Fruit fly (Drosophila melanogaster) Kc167 (cell line): Measurements from ENCODE around the gene CG13599.

Source experiments
- Myc ChIP-seq: fragments of >200 bp; optimal IDR thresholded peaks from 2 replicates; lab custom pipeline; 2017; ENCODE audit warnings: missing external identifiers
- Sin3A ChIP-seq: fragments of >200 bp; optimal IDR thresholded peaks from 2 replicates; lab custom pipeline; 2018; ENCODE audit warnings: missing external identifiers
- h ChIP-seq: fragments of >200 bp; optimal IDR thresholded peaks from 3 replicates; lab custom pipeline; 2018; ENCODE audit warnings: missing external identifiers
- insv ChIP-seq: fragments of >200 bp; optimal IDR thresholded peaks from 3 replicates; lab custom pipeline; 2018; ENCODE audit warnings: missing external identifiers
- psq ChIP-seq: fragments of >200 bp; optimal IDR thresholded peaks from 2 replicates; lab custom pipeline; 2017; ENCODE audit warnings: missing external identifiers
- ttk ChIP-seq: sonication (Bioruptor generic); optimal IDR thresholded peaks from 2 replicates; lab custom pipeline; 2017; ENCODE audit warnings: missing external identifiers

CG13599 gene

dm6 chr3R:23960865-23961264, 29.4 kb downstream of the CG13599 start:
- TF ChIP-seq h (no peak), psq (lab: Kevin White, UChicago) (no peak), ttk (lab: Kevin White, UChicago) (no peak), Sin3A (no peak), insv (lab: Kevin White, UChicago) (no peak), Myc (lab: Kevin White, UChicago) (no peak)

dm6 chr3R:23962781-23963222, 31.4 kb downstream of the CG13599 start, which contains the start of gene CG31140:
CG31140 (plus strand) TSS chr3R:23963180.
- TF ChIP-seq Myc (lab: Kevin White, UChicago) (no peak), h (no peak), ttk (lab: Kevin White, UChicago) (no peak), insv (lab: Kevin White, UChicago) (no peak), Sin3A (no peak)

DNA sequence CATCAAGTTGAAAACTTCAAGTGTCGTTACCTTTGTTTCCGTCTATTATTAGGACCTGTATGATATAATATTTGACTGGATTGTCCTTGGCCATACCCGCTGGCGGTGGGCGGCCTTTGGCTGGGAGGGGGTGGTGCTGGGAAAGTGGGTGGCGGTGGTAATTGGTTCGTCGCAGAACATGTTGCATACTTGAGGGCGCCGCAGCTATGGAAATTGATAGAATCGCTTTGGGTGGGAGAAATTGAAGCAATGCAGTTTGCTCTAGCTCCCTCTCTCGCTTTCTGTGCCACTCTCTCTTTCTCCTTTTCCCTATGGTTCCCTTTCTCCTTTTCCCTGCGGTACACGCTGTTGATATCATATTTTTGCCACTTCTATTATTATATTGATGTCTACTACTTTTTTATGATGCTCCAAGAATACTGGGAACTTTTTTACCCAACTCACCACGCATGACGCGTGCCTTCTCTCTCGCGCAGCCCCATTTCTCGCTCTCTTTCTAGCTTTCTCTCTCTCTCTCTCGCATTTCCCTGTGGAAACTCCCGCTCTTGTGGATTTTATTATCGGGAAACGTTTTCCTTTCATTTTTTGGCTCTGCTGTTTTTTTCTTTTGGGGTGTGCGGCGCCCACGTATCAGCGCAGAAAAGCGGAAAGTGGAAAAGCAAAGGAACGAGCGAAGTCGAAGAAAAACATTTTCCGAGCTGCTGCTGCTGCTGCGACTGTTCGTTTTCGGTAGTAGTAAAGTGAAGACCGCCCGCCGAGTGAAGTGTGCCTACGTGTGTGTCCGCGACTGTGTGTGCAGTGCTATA, 33.7 kb downstream of the CG13599 start:
- TF ChIP-seq ttk (lab: Kevin White, UChicago) = no peak
- no peak for TF ChIP-seq h
- TF ChIP-seq Sin3A = no peak
- TF ChIP-seq Myc (lab: Kevin White, UChicago) = no peak
- no peak for TF ChIP-seq insv (lab: Kevin White, UChicago)
- TF ChIP-seq psq (lab: Kevin White, UChicago) = no peak

DNA sequence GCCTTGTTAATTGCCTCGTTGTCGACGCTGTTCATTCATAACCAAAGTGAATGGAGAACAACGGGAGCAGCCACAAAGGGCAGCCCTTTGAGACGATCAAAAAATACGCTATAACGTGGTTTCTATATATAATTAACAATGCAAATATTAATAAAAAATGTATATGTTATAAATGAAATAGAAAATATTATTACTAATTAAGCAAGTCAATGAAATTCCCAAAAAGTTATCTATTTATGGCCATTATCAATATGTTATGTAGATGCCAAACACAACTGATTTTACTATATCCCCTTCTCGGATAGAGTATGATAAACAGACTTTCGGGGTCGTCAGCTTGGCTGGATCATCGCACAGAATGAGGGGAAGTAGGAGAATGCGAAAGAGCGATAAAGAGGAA, 38.0 kb downstream of the CG13599 start:
- TF ChIP-seq insv (lab: Kevin White, UChicago) (no peak), Myc (lab: Kevin White, UChicago) (no peak), ttk (lab: Kevin White, UChicago) (no peak), h (no peak), Sin3A (no peak), psq (lab: Kevin White, UChicago) (no peak)

DNA sequence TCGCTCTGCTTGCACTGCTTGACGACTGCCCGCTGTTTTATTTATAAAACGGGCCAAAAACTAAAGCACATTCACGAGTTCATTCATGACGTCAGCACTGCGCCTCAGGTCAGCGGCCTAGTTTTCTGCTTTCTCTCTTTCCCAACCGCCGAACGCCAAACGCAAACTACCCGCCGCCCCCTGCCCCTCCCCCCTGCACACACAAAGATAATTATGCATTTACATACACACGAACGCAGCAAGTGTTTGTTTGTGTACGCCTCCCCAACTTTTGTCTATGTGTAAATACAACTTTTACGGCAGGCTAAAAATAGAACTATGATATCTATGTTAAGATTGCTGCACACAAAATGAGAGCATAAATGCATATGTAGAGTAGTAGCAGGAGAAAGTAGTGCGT, 39.8 kb downstream of the CG13599 start:
- TF ChIP-seq insv (lab: Kevin White, UChicago) = no peak
- TF ChIP-seq Sin3A = no peak
- no peak for TF ChIP-seq h
- TF ChIP-seq ttk (lab: Kevin White, UChicago) = no peak
- TF ChIP-seq psq (lab: Kevin White, UChicago) = no peak
- TF ChIP-seq Myc (lab: Kevin White, UChicago) = no peak

dm6 chr3R:23971764-23972163, 40.3 kb downstream of the CG13599 start:
- TF ChIP-seq insv (lab: Kevin White, UChicago) = no peak
- TF ChIP-seq Sin3A = no peak
- TF ChIP-seq h = no peak
- TF ChIP-seq ttk (lab: Kevin White, UChicago) = no peak
- no peak for TF ChIP-seq Myc (lab: Kevin White, UChicago)
- TF ChIP-seq psq (lab: Kevin White, UChicago) = no peak

- TF ChIP-seq Sin3A (no peak), psq (lab: Kevin White, UChicago) (no peak), Myc (lab: Kevin White, UChicago) (no peak), h (no peak), ttk (lab: Kevin White, UChicago) (no peak), insv (lab: Kevin White, UChicago) (no peak)
Observed at dm6 chr3R:23981645-23982044, 50.2 kb downstream of the CG13599 start.
